Worm (Caenorhabditis elegans): ENCODE measurements around the gene trul-1.

trul-1 gene

ce11 chrII:278636-279035 lies 3.7 kb downstream of the trul-1 start, which contains the start of gene B0432.8:
TSS of gene B0432.8 (minus strand) at chrII:278736.
- no peak for TF ChIP-seq aly-2 (tag; optimal IDR thresholded peaks at IDR 0.05)
- TF ChIP-seq ceh-82 (tag; optimal IDR thresholded peaks at IDR 0.05), result no peak
- no peak for TF ChIP-seq daf-12 (tag; optimal IDR thresholded peaks at IDR 0.05)
- TF ChIP-seq nhr-12 (tag; optimal IDR thresholded peaks at IDR 0.05), result no peak

- TF ChIP-seq fos-1 (tag; optimal IDR thresholded peaks at IDR 0.05), result no peak
- no peak for TF ChIP-seq nhr-12 (tag; optimal IDR thresholded peaks at IDR 0.05)
- no peak for TF ChIP-seq nhr-25 (tag; optimal IDR thresholded peaks at IDR 0.05)
- no peak for TF ChIP-seq ceh-82 (tag; optimal IDR thresholded peaks at IDR 0.05)
- TF ChIP-seq fkh-2 (tag; optimal IDR thresholded peaks at IDR 0.05), result no peak
- no peak for TF ChIP-seq nhr-43 (tag; optimal IDR thresholded peaks at IDR 0.05; ENCODE audit: poor library complexity, severe bottlenecking)
- no peak for TF ChIP-seq mdl-1 (tag; optimal IDR thresholded peaks at IDR 0.05)
- no peak for TF ChIP-seq jun-1 (tag; optimal IDR thresholded peaks at IDR 0.05)
- no peak for TF ChIP-seq nhr-237 (tag; optimal IDR thresholded peaks at IDR 0.05)
- no peak for TF ChIP-seq eor-1 (tag; optimal IDR thresholded peaks at IDR 0.05)
- TF ChIP-seq fkh-10 (GFP tag; optimal IDR thresholded peaks at IDR 0.05), result no peak
- TF ChIP-seq lsy-12 (tag; optimal IDR thresholded peaks at IDR 0.05), result no peak
- no peak for TF ChIP-seq lin-39 (tag; optimal IDR thresholded peaks at IDR 0.05)
- no peak for TF ChIP-seq ztf-11 (tag; optimal IDR thresholded peaks at IDR 0.05)
- TF ChIP-seq R02D3.7 (tag; optimal IDR thresholded peaks at IDR 0.05), result no peak
- TF ChIP-seq hmg-11 (tag; optimal IDR thresholded peaks at IDR 0.05), result no peak
- no peak for TF ChIP-seq ceh-16 (tag; optimal IDR thresholded peaks at IDR 0.05)
Observed at ce11 chrII:273872-274271, 8.5 kb downstream of the trul-1 start, which contains the start of gene B0432.7. TSS of gene B0432.7 (minus strand) at chrII:273972.

ce11 chrII:264053-264452 lies 18.3 kb downstream of the trul-1 start, which contains the start of gene B0432.14:
TSS of gene B0432.14 (plus strand) at chrII:264353.
- TF ChIP-seq nhr-12 (tag; optimal IDR thresholded peaks at IDR 0.05) (no peak), nhr-23 (tag; optimal IDR thresholded peaks at IDR 0.05) (no peak), lin-15B (tag; optimal IDR thresholded peaks at IDR 0.05) (no peak), nhr-11 (tag; optimal IDR thresholded peaks at IDR 0.05) (no peak), ceh-9 (tag; optimal IDR thresholded peaks at IDR 0.05) (no peak)

ce11 chrII:263563-263962 lies 18.8 kb downstream of the trul-1 start, which contains the start of gene scc-2:
TSS of gene scc-2 (minus strand) at chrII:263663.
- TF ChIP-seq hmg-11 (tag; optimal IDR thresholded peaks at IDR 0.05) (no peak), nhr-23 (tag; optimal IDR thresholded peaks at IDR 0.05) (no peak), fkh-10 (GFP tag; optimal IDR thresholded peaks at IDR 0.05) (no peak)

- TF ChIP-seq nhr-43 (tag; optimal IDR thresholded peaks at IDR 0.05; ENCODE audit: poor library complexity, severe bottlenecking) (no peak), nhr-11 (tag; optimal IDR thresholded peaks at IDR 0.05) (no peak), lin-39 (tag; optimal IDR thresholded peaks at IDR 0.05) (peak; percentile 29), egl-5 (tag; optimal IDR thresholded peaks at IDR 0.05) (no peak)
Observed at ce11 chrII:257519-257918, 24.9 kb downstream of the trul-1 start, which contains the start of gene cat-2. TSS of gene cat-2 (plus strand) at chrII:257819.

ce11 chrII:255124-255523 lies 27.3 kb downstream of the trul-1 start:
- TF ChIP-seq tbx-2 (tag; optimal IDR thresholded peaks at IDR 0.05) (peak; percentile 88), nhr-11 (tag; optimal IDR thresholded peaks at IDR 0.05) (peak; percentile 54), mml-1 (tag; optimal IDR thresholded peaks at IDR 0.05) (no peak), lsy-12 (tag; optimal IDR thresholded peaks at IDR 0.05) (peak; percentile 85), zag-1 (tag; optimal IDR thresholded peaks at IDR 0.05) (peak; percentile 19), ceh-9 (tag; optimal IDR thresholded peaks at IDR 0.05) (no peak), lin-39 (tag; optimal IDR thresholded peaks at IDR 0.05) (peak; percentile 93), nhr-23 (tag; optimal IDR thresholded peaks at IDR 0.05) (peak; percentile 93), ceh-28 (tag; optimal IDR thresholded peaks at IDR 0.05) (peak; percentile 97), eor-1 (tag; optimal IDR thresholded peaks at IDR 0.05) (no peak), fkh-2 (tag; optimal IDR thresholded peaks at IDR 0.05) (no peak), ztf-11 (tag; optimal IDR thresholded peaks at IDR 0.05) (no peak), aly-2 (tag; optimal IDR thresholded peaks at IDR 0.05) (peak; percentile 59), nhr-76 (tag; optimal IDR thresholded peaks at IDR 0.05) (peak; percentile 81), lin-15B (tag; optimal IDR thresholded peaks at IDR 0.05) (peak; percentile 98), elt-1 (tag; optimal IDR thresholded peaks at IDR 0.05) (peak; percentile 62), nhr-237 (tag; optimal IDR thresholded peaks at IDR 0.05) (no peak), egl-27 (tag; optimal IDR thresholded peaks at IDR 0.05) (peak; percentile 57), unc-39 (tag; optimal IDR thresholded peaks at IDR 0.05) (no peak), ztf-4 (tag; optimal IDR thresholded peaks at IDR 0.05) (no peak), sea-2 (GFP tag; optimal IDR thresholded peaks at IDR 0.05) (no peak), unc-62 (GFP tag; optimal IDR thresholded peaks at IDR 0.05) (peak; percentile 30), snpc-4 (tag; optimal IDR thresholded peaks at IDR 0.05) (peak; percentile 95), nhr-28 (tag; optimal IDR thresholded peaks at IDR 0.05) (no peak), ceh-16 (tag; optimal IDR thresholded peaks at IDR 0.05) (peak; percentile 5), R02D3.7 (tag; optimal IDR thresholded peaks at IDR 0.05) (peak; percentile 92), hmg-11 (tag; optimal IDR thresholded peaks at IDR 0.05) (peak; percentile 97), nhr-43 (tag; optimal IDR thresholded peaks at IDR 0.05; ENCODE audit: poor library complexity, severe bottlenecking) (peak; percentile 97), nhr-25 (tag; optimal IDR thresholded peaks at IDR 0.05) (peak; percentile 91), elt-2 (tag; optimal IDR thresholded peaks at IDR 0.05) (peak; percentile 78), nfya-1 (tag; optimal IDR thresholded peaks at IDR 0.05; ENCODE audit: insufficient read depth) (peak; percentile 93), daf-12 (tag; optimal IDR thresholded peaks at IDR 0.05) (no peak)

Data from whole organism, L3 larva.